Worm (Caenorhabditis elegans) whole organism, L2 larva: ENCODE results near the gene cit-1.2.
A peak's percentile ranks its signal among the peaks of the same experiment; 100 is the strongest.

ENCODE experiments used
- C34F6.9 ChIP-seq: fragments of 150-350 bp; optimal IDR thresholded peaks from 2 replicates; lab custom pipeline; 2014; ENCODE audit warnings: missing biosample characterization, missing genetic modification characterization
- F13H6.1 ChIP-seq: sonication (generic microtip); optimal IDR thresholded peaks from 2 replicates; lab custom pipeline; 2016; ENCODE audit warnings: missing genetic modification characterization, missing compliant biosample characterization
- R02D3.7 ChIP-seq: fragments of 150-350 bp; optimal IDR thresholded peaks from 2 replicates; lab custom pipeline; 2014; ENCODE audit warnings: missing biosample characterization, missing genetic modification characterization
- Y55F3AM.14 ChIP-seq: fragments of 200-800 bp; sonication (Bioruptor generic); optimal IDR thresholded peaks from 2 replicates; lab custom pipeline; 2018; ENCODE audit warnings: mild to moderate bottlenecking, missing genetic modification characterization, missing compliant biosample characterization
- ZK546.5 ChIP-seq: sonication (generic microtip); optimal IDR thresholded peaks from 2 replicates; lab custom pipeline; 2017; ENCODE audit warnings: missing biosample characterization, missing genetic modification characterization
- ama-1 ChIP-seq: fragments of 150-350 bp; optimal IDR thresholded peaks from 2 replicates; lab custom pipeline; 2018; ENCODE audit warnings: inconsistent platforms
- blmp-1 ChIP-seq: sonication (generic microtip); optimal IDR thresholded peaks from 2 replicates; lab custom pipeline; 2017; ENCODE audit warnings: missing genetic modification characterization, mild to moderate bottlenecking, missing compliant biosample characterization, antibody characterized with exemption, moderate library complexity; ENCODE audit not compliant: insufficient read depth
- ceh-16 ChIP-seq: fragments of 150-350 bp; optimal IDR thresholded peaks from 2 replicates; lab custom pipeline; 2014; ENCODE audit warnings: missing biosample characterization, missing genetic modification characterization
- crh-2 ChIP-seq: sonication (generic microtip); optimal IDR thresholded peaks from 2 replicates; lab custom pipeline; 2017; ENCODE audit warnings: missing biosample characterization, missing genetic modification characterization
- egl-27 ChIP-seq: sonication (generic microtip); optimal IDR thresholded peaks from 3 replicates; lab custom pipeline; 2017; ENCODE audit warnings: missing biosample characterization, missing genetic modification reagents, missing genetic modification characterization
- elt-1 ChIP-seq: fragments of 150-350 bp; optimal IDR thresholded peaks from 2 replicates; lab custom pipeline; 2014; ENCODE audit warnings: missing biosample characterization, missing genetic modification characterization
- elt-3 ChIP-seq: sonication (generic microtip); optimal IDR thresholded peaks from 2 replicates; lab custom pipeline; 2017; ENCODE audit warnings: missing biosample characterization, missing genetic modification characterization
- fos-1 ChIP-seq: fragments of 150-350 bp; optimal IDR thresholded peaks from 2 replicates; lab custom pipeline; 2014; ENCODE audit warnings: missing biosample characterization, missing genetic modification characterization
- gmeb-1 ChIP-seq: fragments of 150-350 bp; optimal IDR thresholded peaks from 2 replicates; lab custom pipeline; 2014; ENCODE audit warnings: missing biosample characterization, missing genetic modification characterization
- lin-11 ChIP-seq: fragments of 150-350 bp; sonication (generic microtip); optimal IDR thresholded peaks from 2 replicates; lab custom pipeline; 2014; ENCODE audit warnings: missing biosample characterization, missing genetic modification characterization, inconsistent platforms, mixed read lengths
- lin-13 ChIP-seq: fragments of 150-350 bp; optimal IDR thresholded peaks from 2 replicates; lab custom pipeline; 2014; ENCODE audit warnings: missing biosample characterization, missing genetic modification reagents, missing genetic modification characterization
- lsy-2 ChIP-seq, 2 experiments: fragments of 150-350 bp in 1 of 2; sonication (generic microtip) in 1 of 2; optimal IDR thresholded peaks; 2 replicates each; lab custom pipeline; 2014 to 2017; ENCODE audit warnings: missing biosample characterization in 2 of 2, missing genetic modification characterization in 2 of 2
- mab-5 ChIP-seq: fragments of 150-350 bp; optimal IDR thresholded peaks from 2 replicates; lab custom pipeline; 2014; ENCODE audit warnings: missing biosample characterization, missing genetic modification characterization
- mbf-1 ChIP-seq: sonication (generic microtip); optimal IDR thresholded peaks from 2 replicates; lab custom pipeline; 2017; ENCODE audit warnings: missing biosample characterization, missing genetic modification characterization
- mdl-1 ChIP-seq, 2 experiments: fragments of 150-350 bp in 1 of 2; sonication (generic microtip) in 1 of 2; optimal IDR thresholded peaks; 2 replicates each; lab custom pipeline; 2017; ENCODE audit warnings: missing biosample characterization in 2 of 2, missing genetic modification characterization in 2 of 2
- nhr-10 ChIP-seq: sonication (generic microtip); optimal IDR thresholded peaks from 2 replicates; lab custom pipeline; 2017; ENCODE audit warnings: missing biosample characterization, missing genetic modification characterization
- nhr-11 ChIP-seq: fragments of 150-350 bp; optimal IDR thresholded peaks from 2 replicates; lab custom pipeline; 2014; ENCODE audit warnings: missing biosample characterization, missing genetic modification characterization
- nhr-129 ChIP-seq: fragments of 150-350 bp; optimal IDR thresholded peaks from 2 replicates; lab custom pipeline; 2014; ENCODE audit warnings: missing biosample characterization, missing genetic modification characterization
- nhr-21 ChIP-seq: fragments of 150-350 bp; optimal IDR thresholded peaks from 2 replicates; lab custom pipeline; 2014; ENCODE audit warnings: missing biosample characterization, missing genetic modification characterization
- nhr-23 ChIP-seq: fragments of 150-350 bp; optimal IDR thresholded peaks from 2 replicates; lab custom pipeline; 2014; ENCODE audit warnings: missing biosample characterization, missing genetic modification reagents, missing genetic modification characterization
- nhr-237 ChIP-seq: fragments of 150-350 bp; optimal IDR thresholded peaks from 2 replicates; lab custom pipeline; 2014; ENCODE audit warnings: missing biosample characterization, missing genetic modification characterization
- nhr-25 ChIP-seq: fragments of 150-350 bp; sonication (generic microtip); optimal IDR thresholded peaks from 3 replicates; lab custom pipeline; 2014; ENCODE audit warnings: missing biosample characterization, missing genetic modification characterization
- nhr-6 ChIP-seq: fragments of 150-350 bp; optimal IDR thresholded peaks from 2 replicates; lab custom pipeline; 2014; ENCODE audit warnings: missing biosample characterization, missing genetic modification characterization
- nhr-77 ChIP-seq: fragments of 150-350 bp; optimal IDR thresholded peaks from 2 replicates; lab custom pipeline; 2014; ENCODE audit warnings: missing biosample characterization, missing genetic modification characterization
- peb-1 ChIP-seq: fragments of 150-350 bp; optimal IDR thresholded peaks from 2 replicates; lab custom pipeline; 2014; ENCODE audit warnings: missing biosample characterization, missing genetic modification characterization
- sem-4 ChIP-seq: fragments of 150-350 bp; optimal IDR thresholded peaks from 2 replicates; lab custom pipeline; 2014; ENCODE audit warnings: missing biosample characterization, missing genetic modification reagents, missing genetic modification characterization
- skn-1 ChIP-seq: sonication (generic microtip); optimal IDR thresholded peaks from 2 replicates; lab custom pipeline; 2017; ENCODE audit warnings: missing biosample characterization, missing genetic modification characterization
- sma-3 ChIP-seq: sonication (generic microtip); optimal IDR thresholded peaks from 2 replicates; lab custom pipeline; 2016; ENCODE audit warnings: missing genetic modification reagents, missing genetic modification characterization, missing compliant biosample characterization
- sma-9 ChIP-seq, 2 experiments: fragments of 150-350 bp in 1 of 2; sonication (generic microtip) in 1 of 2; optimal IDR thresholded peaks; 2 replicates each; lab custom pipeline; 2014 to 2016; ENCODE audit warnings: missing genetic modification characterization in 2 of 2, mild to moderate bottlenecking in 1 of 2, missing biosample characterization in 1 of 2, missing compliant biosample characterization in 1 of 2, missing genetic modification reagents in 1 of 2, moderate library complexity in 1 of 2
- snpc-4 ChIP-seq: fragments of 150-350 bp; optimal IDR thresholded peaks from 2 replicates; lab custom pipeline; 2014; ENCODE audit warnings: missing biosample characterization, missing genetic modification characterization
- unc-39 ChIP-seq: fragments of 150-350 bp; optimal IDR thresholded peaks from 2 replicates; lab custom pipeline; 2014; ENCODE audit warnings: missing biosample characterization, missing genetic modification characterization
- unc-55 ChIP-seq: fragments of 150-350 bp; sonication (generic microtip); optimal IDR thresholded peaks from 3 replicates; lab custom pipeline; 2014; ENCODE audit warnings: missing biosample characterization, missing genetic modification reagents, missing genetic modification characterization
- unc-62 ChIP-seq: fragments of 150-350 bp; optimal IDR thresholded peaks from 2 replicates; lab custom pipeline; 2014; ENCODE audit warnings: missing biosample characterization, missing genetic modification reagents, missing genetic modification characterization
- zag-1 ChIP-seq: fragments of 150-350 bp; optimal IDR thresholded peaks from 2 replicates; lab custom pipeline; 2014; ENCODE audit warnings: missing biosample characterization, missing genetic modification characterization
- ztf-1 ChIP-seq: fragments of 200-800 bp; sonication (Bioruptor generic); conservative IDR thresholded peaks from 2 replicates; pipeline ENCODE4 v1.3.6; 2022; ENCODE audit warnings: missing genetic modification characterization, missing compliant biosample characterization
- ztf-11 ChIP-seq: sonication (generic microtip); optimal IDR thresholded peaks from 2 replicates; lab custom pipeline; 2017; ENCODE audit warnings: missing biosample characterization, missing genetic modification characterization
- ztf-4 ChIP-seq: fragments of 150-350 bp; optimal IDR thresholded peaks from 2 replicates; lab custom pipeline; 2014; ENCODE audit warnings: missing biosample characterization, missing genetic modification characterization

The cit-1.2 gene

DNA sequence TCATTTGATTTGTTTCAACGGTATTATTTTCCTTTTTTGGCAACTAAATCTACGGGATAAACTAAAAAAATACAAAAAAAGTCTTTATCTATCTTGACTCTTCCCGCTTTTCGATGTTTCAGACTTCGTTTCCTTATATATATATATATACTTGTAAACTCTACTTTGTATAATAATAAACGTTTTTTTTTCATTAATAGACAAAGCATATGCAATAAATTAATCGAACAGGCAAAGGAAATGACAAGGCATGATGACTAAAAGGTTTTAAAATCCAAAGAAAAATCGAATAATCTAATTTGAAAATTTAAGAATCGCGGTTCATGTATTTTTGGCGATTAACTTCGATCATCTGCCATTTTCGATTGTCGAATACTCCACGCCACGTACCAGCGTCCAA, 3.0 kb downstream of the cit-1.2 start:
- TF ChIP-seq elt-3 (tag; lab: Kevin White, UChicago), result no peak
- TF ChIP-seq gmeb-1 (tag; lab: Kevin White, UChicago), result no peak
- TF ChIP-seq mab-5 (tag; lab: Kevin White, UChicago), result no peak
- TF ChIP-seq nhr-25, result no peak
- no peak for TF ChIP-seq peb-1 (tag; lab: Kevin White, UChicago)
- TF ChIP-seq ztf-4 (tag; lab: Kevin White, UChicago), result no peak
- no peak for TF ChIP-seq R02D3.7 (tag; lab: Kevin White, UChicago)
- TF ChIP-seq egl-27, result no peak
- TF ChIP-seq skn-1 (tag; lab: Kevin White, UChicago), result no peak
- no peak for TF ChIP-seq snpc-4 (tag; lab: Kevin White, UChicago)
- TF ChIP-seq blmp-1, result no peak
- no peak for TF ChIP-seq zag-1 (tag; lab: Kevin White, UChicago)
- no peak for TF ChIP-seq ztf-1 (GFP tag; lab: Robert Waterston, UW)
- TF ChIP-seq nhr-10 (tag; lab: Kevin White, UChicago), result no peak
- TF ChIP-seq nhr-21, result no peak
- TF ChIP-seq lin-11, result no peak
- TF ChIP-seq C34F6.9, result no peak
- no peak for TF ChIP-seq mdl-1 (tag; optimal IDR thresholded peaks at IDR 0.05; lab: Kevin White, UChicago)
- TF ChIP-seq sma-9 (GFP tag; optimal IDR thresholded peaks at IDR 0.05; lab: Kevin White, UChicago), result no peak
- TF ChIP-seq sma-9 (tag; optimal IDR thresholded peaks at IDR 0.05; lab: Kevin White, UChicago), result no peak
- TF ChIP-seq lin-13 (GFP tag; lab: Kevin White, UChicago), result no peak

DNA sequence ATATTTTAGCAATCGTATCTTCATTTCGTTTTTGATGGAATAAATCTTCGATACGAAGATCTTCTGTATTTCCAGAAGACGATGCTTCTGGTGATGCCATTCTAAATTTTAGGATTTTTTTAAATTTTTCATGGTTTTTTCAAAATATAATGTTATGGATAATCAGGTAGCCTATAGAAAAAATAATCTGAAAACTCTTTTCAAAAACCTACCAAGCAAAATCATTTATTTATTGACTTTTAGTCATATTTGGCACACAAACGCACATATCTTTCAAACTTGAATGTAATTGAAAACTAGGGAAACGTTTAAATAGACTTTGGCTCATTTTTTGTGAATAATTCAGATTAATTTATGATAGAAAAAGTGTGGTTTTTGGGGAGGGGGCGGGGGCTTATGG, 5.9 kb downstream of the cit-1.2 start, which contains the start of gene F44B9.5:
Gene F44B9.5, minus strand, starts transcription at position 101 of the 400 bp plus-strand sequence.
- no peak for TF ChIP-seq ztf-11 (tag; lab: Kevin White, UChicago)
- TF ChIP-seq C34F6.9, result no peak
- no peak for TF ChIP-seq skn-1 (tag; lab: Kevin White, UChicago)
- TF ChIP-seq snpc-4 (tag; lab: Kevin White, UChicago), result no peak
- no peak for TF ChIP-seq ama-1 (lab: Kevin White, UChicago)
- TF ChIP-seq nhr-77 (tag; lab: Kevin White, UChicago), result no peak
- TF ChIP-seq nhr-6 (tag; lab: Kevin White, UChicago), result no peak
- TF ChIP-seq unc-39, result no peak
- no peak for TF ChIP-seq sma-3 (GFP tag; lab: Kevin White, UChicago)
- TF ChIP-seq nhr-129 (tag; lab: Kevin White, UChicago), result no peak
- no peak for TF ChIP-seq ztf-4 (tag; lab: Kevin White, UChicago)
- TF ChIP-seq mbf-1 (tag; lab: Kevin White, UChicago), result no peak
- TF ChIP-seq, all 48 proteins: peak for 0

DNA sequence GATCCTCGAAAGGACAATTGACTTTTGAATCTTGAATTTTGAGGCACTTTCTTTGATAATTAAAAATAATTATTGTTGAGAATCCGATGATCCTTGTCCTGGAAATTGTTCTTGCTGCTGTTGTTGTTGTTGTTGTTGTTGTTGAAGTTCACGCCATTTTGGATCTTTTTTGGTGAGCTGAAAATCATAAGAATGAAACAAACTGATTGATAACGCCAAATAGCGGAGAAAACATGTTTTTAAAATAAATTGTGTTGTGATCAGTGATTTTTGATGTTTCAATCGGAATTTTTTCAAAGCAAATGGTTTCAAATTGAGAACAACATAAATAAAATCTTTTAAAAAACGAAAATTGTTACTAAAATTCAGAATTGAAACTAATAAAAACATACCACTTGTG, 6.5 kb downstream of the cit-1.2 start:
- no peak for TF ChIP-seq nhr-21
- no peak for TF ChIP-seq unc-55 (GFP tag; lab: Kevin White, UChicago)
- TF ChIP-seq unc-62 (GFP tag; lab: Kevin White, UChicago), result no peak
- no peak for TF ChIP-seq mab-5 (tag; lab: Kevin White, UChicago)
- no peak for TF ChIP-seq nhr-77 (tag; lab: Kevin White, UChicago)
- TF ChIP-seq ceh-16 (tag; lab: Kevin White, UChicago), result no peak
- no peak for TF ChIP-seq C34F6.9
- no peak for TF ChIP-seq F13H6.1
- no peak for TF ChIP-seq unc-39
- TF ChIP-seq ZK546.5 (tag; lab: Kevin White, UChicago), result no peak
- TF ChIP-seq lsy-2 (tag; optimal IDR thresholded peaks at IDR 0.05; lab: Kevin White, UChicago), result no peak
- no peak for TF ChIP-seq elt-1
- no peak for TF ChIP-seq sma-3 (GFP tag; lab: Kevin White, UChicago)
- TF ChIP-seq crh-2, result no peak
- no peak for TF ChIP-seq zag-1 (tag; lab: Kevin White, UChicago)
- TF ChIP-seq lin-11, result no peak
- TF ChIP-seq peb-1 (tag; lab: Kevin White, UChicago), result no peak
- no peak for TF ChIP-seq mdl-1 (tag; optimal IDR thresholded peaks at IDR 0.05; lab: Kevin White, UChicago)
- TF ChIP-seq fos-1, result no peak

DNA sequence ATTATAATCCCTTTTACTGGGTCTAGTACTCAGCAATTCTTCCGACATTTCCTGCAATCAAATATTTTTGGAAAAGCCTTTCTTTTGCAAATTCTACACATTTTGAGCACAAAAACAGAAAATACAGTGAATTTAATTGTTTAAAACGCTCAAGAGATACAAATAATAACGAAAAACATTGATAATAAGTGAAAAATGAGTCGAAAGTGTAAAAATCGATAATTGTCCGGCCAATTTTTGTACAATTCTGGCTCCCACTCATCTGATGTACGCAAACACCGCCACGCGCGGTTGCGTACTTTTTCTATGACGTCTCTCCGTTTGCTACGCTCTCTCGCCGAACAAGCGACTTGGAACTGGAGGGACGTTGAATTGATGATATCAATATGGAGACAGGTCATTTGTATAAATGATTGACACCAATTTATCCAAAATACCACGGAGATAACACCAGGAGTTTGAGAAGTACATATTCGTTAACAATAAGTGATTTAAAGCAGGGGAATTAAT, 10.3 kb downstream of the cit-1.2 start, which contains the start of gene lin-36:
Gene lin-36, minus strand, starts transcription at position 51 of the 510 bp plus-strand sequence.
- TF ChIP-seq sma-9 (GFP tag; optimal IDR thresholded peaks at IDR 0.05; lab: Kevin White, UChicago) (peak; percentile 71), sma-9 (tag; optimal IDR thresholded peaks at IDR 0.05; lab: Kevin White, UChicago) (no peak), sma-3 (GFP tag; lab: Kevin White, UChicago) (peak; percentile 73), sem-4 (tag; lab: Kevin White, UChicago) (peak; percentile 51), snpc-4 (tag; lab: Kevin White, UChicago) (no peak), ztf-1 (GFP tag; lab: Robert Waterston, UW) (no peak), nhr-237 (peak; percentile 7), unc-62 (GFP tag; lab: Kevin White, UChicago) (no peak), mab-5 (tag; lab: Kevin White, UChicago) (peak; percentile 63), nhr-23 (no peak), lin-13 (GFP tag; lab: Kevin White, UChicago) (peak; percentile 85), nhr-25 (peak; percentile 74), nhr-21 (peak; percentile 58), gmeb-1 (tag; lab: Kevin White, UChicago) (peak; percentile 87), F13H6.1 (peak; percentile 61), ceh-16 (tag; lab: Kevin White, UChicago) (peak; percentile 58), lin-11 (peak; percentile 51), unc-55 (GFP tag; lab: Kevin White, UChicago) (peak; percentile 89), crh-2 (peak; percentile 83), Y55F3AM.14 (GFP tag; lab: Kevin White, UChicago) (no peak), C34F6.9 (peak; percentile 95), zag-1 (tag; lab: Kevin White, UChicago) (peak; percentile 16), nhr-129 (tag; lab: Kevin White, UChicago) (peak; percentile 82), lsy-2 (tag; optimal IDR thresholded peaks at IDR 0.05; lab: Kevin White, UChicago) (peak; percentile 77 to 92), fos-1 (peak; percentile 72), peb-1 (tag; lab: Kevin White, UChicago) (no peak), skn-1 (tag; lab: Kevin White, UChicago) (peak; percentile 44), nhr-11 (tag; lab: Kevin White, UChicago) (no peak), nhr-77 (tag; lab: Kevin White, UChicago) (no peak)
- TF ChIP-seq, all 48 proteins: peak for 20
